Worm (Caenorhabditis elegans) whole organism, late embryonic: ENCODE results near the gene xtr-2.
"Not testable (repeated sequence)": the region's sequence is repeated elsewhere in the genome, so short reads cannot be mapped to it uniquely, and the experiment has no call there.

Source experiments
- C38D4.7 ChIP-seq: fragments of 200-800 bp; sonication (Bioruptor generic); optimal IDR thresholded peaks from 2 replicates; lab custom pipeline; 2018; ENCODE audit warnings: mild to moderate bottlenecking, missing genetic modification characterization, moderate library complexity, missing compliant biosample characterization
- F13H6.1 ChIP-seq: sonication (generic microtip); optimal IDR thresholded peaks from 2 replicates; lab custom pipeline; 2016; ENCODE audit warnings: missing genetic modification characterization, missing compliant biosample characterization
- K02D7.2 ChIP-seq: sonication (generic microtip); optimal IDR thresholded peaks from 2 replicates; lab custom pipeline; 2017; ENCODE audit warnings: mild to moderate bottlenecking, missing genetic modification characterization, missing compliant biosample characterization
- K09A11.1 ChIP-seq: sonication (generic microtip); optimal IDR thresholded peaks from 2 replicates; lab custom pipeline; 2017; ENCODE audit warnings: antibody characterized with exemption, mild to moderate bottlenecking, missing genetic modification characterization, missing compliant biosample characterization; ENCODE audit not compliant: insufficient read depth
- Y22D7AL.16 ChIP-seq: sonication (generic microtip); optimal IDR thresholded peaks from 2 replicates; lab custom pipeline; 2016; ENCODE audit warnings: missing genetic modification characterization, missing compliant biosample characterization
- ahr-1 ChIP-seq: sonication (generic microtip); optimal IDR thresholded peaks from 2 replicates; lab custom pipeline; 2016; ENCODE audit warnings: missing genetic modification characterization, missing compliant biosample characterization
- ceh-18 ChIP-seq: sonication (generic microtip); optimal IDR thresholded peaks from 2 replicates; lab custom pipeline; 2016; ENCODE audit warnings: missing genetic modification characterization, missing compliant biosample characterization
- ceh-19 ChIP-seq: fragments of 200-800 bp; sonication (Bioruptor generic); optimal IDR thresholded peaks from 2 replicates; lab custom pipeline; 2018; ENCODE audit warnings: mild to moderate bottlenecking, missing genetic modification characterization, missing compliant biosample characterization
- ceh-2 ChIP-seq: sonication (generic microtip); optimal IDR thresholded peaks from 2 replicates; lab custom pipeline; 2016; ENCODE audit warnings: missing genotype, missing genetic modification characterization, missing compliant biosample characterization
- ceh-22 ChIP-seq: sonication (generic microtip); optimal IDR thresholded peaks from 2 replicates; lab custom pipeline; 2017; ENCODE audit warnings: missing biosample characterization, missing genetic modification characterization
- ceh-31 ChIP-seq: sonication (generic microtip); optimal IDR thresholded peaks from 2 replicates; lab custom pipeline; 2016; ENCODE audit warnings: missing genetic modification characterization, missing compliant biosample characterization
- ceh-34 ChIP-seq: sonication (generic microtip); optimal IDR thresholded peaks from 2 replicates; lab custom pipeline; 2016; ENCODE audit warnings: mild to moderate bottlenecking, missing genetic modification characterization, missing compliant biosample characterization
- ceh-9 ChIP-seq: sonication (generic microtip); optimal IDR thresholded peaks from 2 replicates; lab custom pipeline; 2016; ENCODE audit warnings: mild to moderate bottlenecking, missing genetic modification characterization, inconsistent platforms, missing compliant biosample characterization
- dmd-4 ChIP-seq: sonication (generic microtip); optimal IDR thresholded peaks from 2 replicates; lab custom pipeline; 2016; ENCODE audit warnings: borderline replicate concordance, missing genetic modification characterization, missing compliant biosample characterization
- dve-1 ChIP-seq: sonication (generic microtip); optimal IDR thresholded peaks from 2 replicates; lab custom pipeline; 2017; ENCODE audit warnings: antibody characterized with exemption, mild to moderate bottlenecking, missing genetic modification characterization, missing compliant biosample characterization
- elt-4 ChIP-seq: sonication (generic microtip); optimal IDR thresholded peaks from 2 replicates; lab custom pipeline; 2016; ENCODE audit warnings: missing genetic modification characterization, missing compliant biosample characterization
- eyg-1 ChIP-seq: sonication (generic microtip); optimal IDR thresholded peaks from 2 replicates; lab custom pipeline; 2016; ENCODE audit warnings: missing genotype, missing genetic modification characterization, missing compliant biosample characterization
- fax-1 ChIP-seq: sonication (generic microtip); optimal IDR thresholded peaks from 2 replicates; lab custom pipeline; 2016; ENCODE audit warnings: missing genotype, missing genetic modification characterization, missing compliant biosample characterization
- fkh-6 ChIP-seq: sonication (generic microtip); optimal IDR thresholded peaks from 2 replicates; lab custom pipeline; 2016; ENCODE audit warnings: missing genetic modification characterization, missing compliant biosample characterization
- hlh-13 ChIP-seq: fragments of 200-800 bp; sonication (Bioruptor generic); optimal IDR thresholded peaks from 2 replicates; lab custom pipeline; 2018; ENCODE audit warnings: mild to moderate bottlenecking, missing genetic modification characterization, missing compliant biosample characterization
- hlh-6 ChIP-seq: sonication (generic microtip); optimal IDR thresholded peaks from 2 replicates; lab custom pipeline; 2016; ENCODE audit warnings: missing genotype, missing genetic modification characterization, missing compliant biosample characterization
- hlh-8 ChIP-seq: sonication (generic microtip); optimal IDR thresholded peaks from 2 replicates; lab custom pipeline; 2016; ENCODE audit warnings: missing genotype, missing genetic modification characterization, missing compliant biosample characterization
- madf-2 ChIP-seq: sonication (generic microtip); optimal IDR thresholded peaks from 2 replicates; lab custom pipeline; 2017; ENCODE audit warnings: missing genetic modification characterization, missing compliant biosample characterization
- nfya-1 ChIP-seq: sonication (generic microtip); optimal IDR thresholded peaks from 2 replicates; lab custom pipeline; 2017; ENCODE audit warnings: missing genetic modification characterization, mild to moderate bottlenecking, missing compliant biosample characterization, antibody characterized with exemption, moderate library complexity
- nhr-232 ChIP-seq: sonication (generic microtip); optimal IDR thresholded peaks from 2 replicates; lab custom pipeline; 2016; ENCODE audit warnings: missing genetic modification characterization, missing compliant biosample characterization
- pha-2 ChIP-seq: sonication (generic microtip); optimal IDR thresholded peaks from 2 replicates; lab custom pipeline; 2017; ENCODE audit warnings: mild to moderate bottlenecking, missing genetic modification characterization, missing compliant biosample characterization
- pha-4 ChIP-seq: fragments of 150-350 bp; optimal IDR thresholded peaks from 2 replicates; lab custom pipeline; 2018; ENCODE audit warnings: missing biosample characterization, missing genetic modification reagents, missing genetic modification characterization
- pros-1 ChIP-seq: fragments of 150-350 bp; optimal IDR thresholded peaks from 2 replicates; lab custom pipeline; 2014; ENCODE audit warnings: missing biosample characterization, missing genetic modification reagents, missing genetic modification characterization
- sox-2 ChIP-seq: fragments of 200-800 bp; sonication (Bioruptor generic); IDR thresholded peaks from 2 replicates; pipeline ENCODE4 v1.3.6; 2022; ENCODE audit warnings: missing genetic modification reagents, missing genetic modification characterization, missing compliant biosample characterization
- sox-4 ChIP-seq: sonication (generic microtip); optimal IDR thresholded peaks from 2 replicates; lab custom pipeline; 2017; ENCODE audit warnings: mild to moderate bottlenecking, missing genetic modification characterization, inconsistent platforms, missing compliant biosample characterization
- syd-9 ChIP-seq: sonication (generic microtip); optimal IDR thresholded peaks from 2 replicates; lab custom pipeline; 2016; ENCODE audit warnings: mild to moderate bottlenecking, missing genetic modification characterization, moderate library complexity, missing compliant biosample characterization
- tbx-2 ChIP-seq: sonication (generic microtip); optimal IDR thresholded peaks from 2 replicates; lab custom pipeline; 2016; ENCODE audit warnings: missing genetic modification characterization, missing compliant biosample characterization
- unc-42 ChIP-seq: sonication (generic microtip); optimal IDR thresholded peaks from 2 replicates; lab custom pipeline; 2016; ENCODE audit warnings: missing genotype, missing genetic modification characterization, missing compliant biosample characterization
- unc-55 ChIP-seq: sonication (generic microtip); optimal IDR thresholded peaks from 2 replicates; lab custom pipeline; 2017; ENCODE audit warnings: missing biosample characterization, missing genetic modification reagents, missing genetic modification characterization
- unc-86 ChIP-seq: sonication (generic microtip); optimal IDR thresholded peaks from 2 replicates; lab custom pipeline; 2016; ENCODE audit warnings: missing genetic modification characterization, missing compliant biosample characterization
- ztf-16 ChIP-seq: sonication (generic microtip); optimal IDR thresholded peaks from 2 replicates; lab custom pipeline; 2017; ENCODE audit warnings: missing genetic modification characterization, missing compliant biosample characterization

Gene xtr-2

ce11 chrX:12298324-12298723, 17.0 kb upstream of the xtr-2 start, which contains the start of gene W06D11.3:
Gene W06D11.3, plus strand, starts transcription at chrX:12298683.
- no peak for TF ChIP-seq dmd-4
- TF ChIP-seq ahr-1 (tag; lab: Kevin White, UChicago): no peak
- TF ChIP-seq ztf-16 (tag; lab: Kevin White, UChicago): no peak
- TF ChIP-seq nfya-1 (tag; lab: Kevin White, UChicago): no peak
- TF ChIP-seq tbx-2 (tag; lab: Kevin White, UChicago): no peak
- TF ChIP-seq eyg-1 (tag; lab: Kevin White, UChicago): no peak
- TF ChIP-seq hlh-6 (tag; lab: Kevin White, UChicago): no peak
- TF ChIP-seq Y22D7AL.16 (tag; lab: Kevin White, UChicago): no peak
- TF ChIP-seq sox-4 (tag; lab: Kevin White, UChicago): no peak
- TF ChIP-seq C38D4.7 (GFP tag; lab: Kevin White, UChicago): no peak
- TF ChIP-seq unc-55 (GFP tag; lab: Kevin White, UChicago): no peak
- TF ChIP-seq ceh-19 (GFP tag; lab: Kevin White, UChicago): no peak
- TF ChIP-seq, all 69 proteins: peak for 0

- no peak for TF ChIP-seq unc-42 (tag; lab: Kevin White, UChicago)
- TF ChIP-seq nhr-232: no peak
- no peak for TF ChIP-seq tbx-2 (tag; lab: Kevin White, UChicago)
- no peak for TF ChIP-seq hlh-13 (GFP tag; lab: Kevin White, UChicago)
- TF ChIP-seq ceh-9: no peak
- TF ChIP-seq eyg-1 (tag; lab: Kevin White, UChicago): no peak
- no peak for TF ChIP-seq ztf-16 (tag; lab: Kevin White, UChicago)
- TF ChIP-seq fkh-6 (tag; lab: Kevin White, UChicago): no peak
- no peak for TF ChIP-seq ceh-31 (tag; lab: Kevin White, UChicago)
- TF ChIP-seq syd-9: no peak
- no peak for TF ChIP-seq pha-2 (tag; lab: Kevin White, UChicago)
- no peak for TF ChIP-seq madf-2 (tag; lab: Kevin White, UChicago)
Observed at ce11 chrX:12299834-12300233, 15.5 kb upstream of the xtr-2 start, which contains the start of gene W06D11.5. Gene W06D11.5, plus strand, starts transcription at chrX:12300134.

- TF ChIP-seq ceh-2, madf-2, hlh-6 (tag; lab: Kevin White, UChicago): not testable (repeated sequence)
Observed at ce11 chrX:12302755-12303154, 12.6 kb upstream of the xtr-2 start, which contains the start of gene dot-1.3. Gene dot-1.3, minus strand, starts transcription at chrX:12302855.

ce11 chrX:12304231-12304630, 11.1 kb upstream of the xtr-2 start:
- TF ChIP-seq ztf-16 (tag; lab: Kevin White, UChicago): no peak
- no peak for TF ChIP-seq unc-86
- TF ChIP-seq ceh-34: no peak
- no peak for TF ChIP-seq F13H6.1 (tag; lab: Kevin White, UChicago)
- no peak for TF ChIP-seq hlh-8 (tag; lab: Kevin White, UChicago)
- no peak for TF ChIP-seq pros-1 (tag; lab: Kevin White, UChicago)
- no peak for TF ChIP-seq ceh-22 (tag; lab: Kevin White, UChicago)
- TF ChIP-seq ceh-18 (tag; lab: Kevin White, UChicago): no peak
- no peak for TF ChIP-seq syd-9

- no peak for TF ChIP-seq ceh-22 (tag; lab: Kevin White, UChicago)
- no peak for TF ChIP-seq eyg-1 (tag; lab: Kevin White, UChicago)
- no peak for TF ChIP-seq K02D7.2 (tag; lab: Kevin White, UChicago)
- no peak for TF ChIP-seq sox-2 (GFP tag; lab: Robert Waterston, UW)
- no peak for TF ChIP-seq elt-4 (tag; lab: Kevin White, UChicago)
- no peak for TF ChIP-seq fax-1 (tag; lab: Kevin White, UChicago)
- no peak for TF ChIP-seq ahr-1 (tag; lab: Kevin White, UChicago)
- TF ChIP-seq dve-1 (tag; lab: Kevin White, UChicago): no peak
- no peak for TF ChIP-seq pha-4
- no peak for TF ChIP-seq unc-42 (tag; lab: Kevin White, UChicago)
- TF ChIP-seq K09A11.1 (tag; lab: Kevin White, UChicago): no peak
Observed at ce11 chrX:12306565-12306964, 8.8 kb upstream of the xtr-2 start, which contains the start of gene phf-32. Gene phf-32, plus strand, starts transcription at chrX:12306865.
